Fruit fly (Drosophila melanogaster) whole organism, embryonic: ENCODE results near the gene CG33286.

ENCODE experiments used
- Ada2b ChIP-seq: fragments of 200-800 bp; sonication (Bioruptor generic); IDR thresholded peaks from 2 replicates; pipeline ENCODE4 v1.3.6; 2022; ENCODE audit warnings: missing biosample characterization, missing genetic modification characterization
- Atf-2 ChIP-seq: fragments of 200-800 bp; sonication (Bioruptor generic); optimal IDR thresholded peaks from 2 replicates; lab custom pipeline; 2016; ENCODE audit warnings: missing biosample characterization, missing genetic modification characterization
- Atf3 ChIP-seq: fragments of 200-800 bp; sonication (Bioruptor generic); optimal IDR thresholded peaks from 3 replicates; lab custom pipeline; 2016; ENCODE audit warnings: missing biosample characterization, missing genetic modification characterization
- CG10979 ChIP-seq: fragments of 200-800 bp; sonication (Bioruptor generic); optimal IDR thresholded peaks from 2 replicates; lab custom pipeline; 2018; ENCODE audit warnings: missing biosample characterization, mild to moderate bottlenecking, missing genetic modification characterization, moderate library complexity
- CG11247 ChIP-seq: fragments of 200-800 bp; sonication (Bioruptor generic); IDR thresholded peaks from 2 replicates; pipeline ENCODE4 v1.3.6; 2022; ENCODE audit warnings: missing biosample characterization, missing genetic modification characterization
- CG11504 ChIP-seq: fragments of 200-800 bp; sonication (Bioruptor generic); optimal IDR thresholded peaks from 3 replicates; lab custom pipeline; 2019; ENCODE audit warnings: missing biosample characterization, mild to moderate bottlenecking, missing genetic modification characterization, moderate library complexity
- CG14014 ChIP-seq: fragments of 200-800 bp; sonication (Bioruptor generic); IDR thresholded peaks from 2 replicates; pipeline ENCODE4 v1.3.6; 2022; ENCODE audit warnings: missing biosample characterization, missing genetic modification characterization
- CG1602 ChIP-seq: fragments of 200-800 bp; sonication (Bioruptor generic); optimal IDR thresholded peaks from 3 replicates; lab custom pipeline; 2016; ENCODE audit warnings: missing biosample characterization, missing genetic modification characterization
- CG18476 ChIP-seq: fragments of 200-800 bp; sonication (Bioruptor generic); optimal IDR thresholded peaks from 2 replicates; lab custom pipeline; 2016; ENCODE audit warnings: missing biosample characterization, mild to moderate bottlenecking, missing genetic modification characterization
- CG2120 ChIP-seq: fragments of 200-800 bp; sonication (Bioruptor generic); optimal IDR thresholded peaks from 3 replicates; lab custom pipeline; 2016; ENCODE audit warnings: missing biosample characterization, missing genetic modification characterization
- CG2678 ChIP-seq: fragments of 200-800 bp; sonication (Bioruptor generic); optimal IDR thresholded peaks from 3 replicates; lab custom pipeline; 2019; ENCODE audit warnings: missing biosample characterization, mild to moderate bottlenecking, missing genetic modification characterization, moderate library complexity
- CG2712 ChIP-seq: fragments of 200-800 bp; optimal IDR thresholded peaks from 3 replicates; lab custom pipeline; 2019; ENCODE audit warnings: missing biosample characterization, mild to moderate bottlenecking, missing genetic modification characterization, moderate library complexity
- CG31224 ChIP-seq: fragments of 200-800 bp; sonication (Bioruptor generic); IDR thresholded peaks from 2 replicates; pipeline ENCODE4 v1.3.6; 2022; ENCODE audit warnings: missing biosample characterization, missing genetic modification characterization
- CG32532 ChIP-seq: fragments of 200-800 bp; sonication (Bioruptor generic); IDR thresholded peaks from 2 replicates; pipeline ENCODE4 v1.3.6; 2022; ENCODE audit warnings: missing biosample characterization, missing genetic modification characterization
- CG32767 ChIP-seq: fragments of 200-800 bp; sonication (Bioruptor generic); IDR thresholded peaks from 2 replicates; pipeline ENCODE4 v1.3.6; 2022; ENCODE audit warnings: missing biosample characterization, missing genetic modification characterization
- CG4282 ChIP-seq: fragments of 200-800 bp; sonication (Bioruptor generic); optimal IDR thresholded peaks from 2 replicates; lab custom pipeline; 2016; ENCODE audit warnings: missing biosample characterization, missing genetic modification characterization
- CG43689 ChIP-seq: fragments of 200-800 bp; sonication (Bioruptor generic); IDR thresholded peaks from 2 replicates; pipeline ENCODE4 v1.3.6; 2022; ENCODE audit warnings: missing biosample characterization, missing genetic modification characterization
- CG6272 ChIP-seq: fragments of 200-800 bp; sonication (Bioruptor generic); IDR thresholded peaks from 2 replicates; pipeline ENCODE4 v1.3.6; 2022; ENCODE audit warnings: missing biosample characterization, missing genetic modification characterization
- CG7271 ChIP-seq: fragments of 200-800 bp; sonication (Bioruptor generic); optimal IDR thresholded peaks from 2 replicates; lab custom pipeline; 2018; ENCODE audit warnings: missing biosample characterization, mild to moderate bottlenecking, missing genetic modification characterization, moderate library complexity
- CG7928 ChIP-seq: fragments of 200-800 bp; sonication (Bioruptor generic); optimal IDR thresholded peaks from 2 replicates; lab custom pipeline; 2017; ENCODE audit warnings: missing biosample characterization, mild to moderate bottlenecking, missing genetic modification characterization
- CG8478 ChIP-seq: fragments of >200 bp; optimal IDR thresholded peaks from 2 replicates; lab custom pipeline; 2018
- Deaf1 ChIP-seq: fragments of 200-800 bp; optimal IDR thresholded peaks from 3 replicates; lab custom pipeline; 2019; ENCODE audit warnings: missing biosample characterization, mild to moderate bottlenecking, missing genetic modification characterization, moderate library complexity
- Dek ChIP-seq: fragments of 200-800 bp; sonication (Bioruptor generic); optimal IDR thresholded peaks from 3 replicates; lab custom pipeline; 2019; ENCODE audit warnings: missing biosample characterization, mild to moderate bottlenecking, missing genetic modification characterization, moderate library complexity
- Fer2 ChIP-seq: fragments of 200-800 bp; sonication (Bioruptor generic); optimal IDR thresholded peaks from 2 replicates; lab custom pipeline; 2018; ENCODE audit warnings: missing biosample characterization, mild to moderate bottlenecking, missing genetic modification characterization, moderate library complexity
- HLH3B ChIP-seq: fragments of 200-800 bp; sonication (Bioruptor generic); IDR thresholded peaks from 2 replicates; pipeline ENCODE4 v1.3.6; 2022; ENCODE audit warnings: missing biosample characterization, missing genetic modification characterization
- HLH54F ChIP-seq: fragments of 200-800 bp; sonication (Bioruptor generic); optimal IDR thresholded peaks from 3 replicates; lab custom pipeline; 2016; ENCODE audit warnings: missing biosample characterization, missing genetic modification characterization
- Hsf ChIP-seq: fragments of 200-800 bp; sonication (Bioruptor generic); optimal IDR thresholded peaks from 3 replicates; lab custom pipeline; 2016; ENCODE audit warnings: missing biosample characterization, missing genetic modification characterization
- Lhr ChIP-seq: fragments of 200-800 bp; sonication (Bioruptor generic); optimal IDR thresholded peaks from 3 replicates; lab custom pipeline; 2017; ENCODE audit warnings: mild to moderate bottlenecking, missing biosample characterization, missing genetic modification reagents, missing genetic modification characterization
- NfI ChIP-seq: fragments of 200-800 bp; sonication (Bioruptor generic); optimal IDR thresholded peaks from 3 replicates; lab custom pipeline; 2018; ENCODE audit warnings: missing biosample characterization, mild to moderate bottlenecking, missing genetic modification characterization, moderate library complexity
- Oli ChIP-seq: fragments of 200-800 bp; sonication (Bioruptor generic); optimal IDR thresholded peaks from 2 replicates; lab custom pipeline; 2018; ENCODE audit warnings: missing biosample characterization, mild to moderate bottlenecking, missing genetic modification characterization, moderate library complexity
- Sox100B ChIP-seq: fragments of 200-800 bp; sonication (Bioruptor generic); optimal IDR thresholded peaks from 3 replicates; lab custom pipeline; 2018; ENCODE audit warnings: missing biosample characterization, mild to moderate bottlenecking, missing genetic modification characterization
- Spps ChIP-seq: fragments of 200-800 bp; sonication (Bioruptor generic); optimal IDR thresholded peaks from 2 replicates; lab custom pipeline; 2018; ENCODE audit warnings: missing biosample characterization, mild to moderate bottlenecking, missing genetic modification characterization
- Ssrp ChIP-seq: fragments of 200-800 bp; sonication (Bioruptor generic); optimal IDR thresholded peaks from 2 replicates; lab custom pipeline; 2018; ENCODE audit warnings: missing biosample characterization, mild to moderate bottlenecking, missing genetic modification characterization, moderate library complexity
- bsh ChIP-seq, 2 experiments: fragments of 200-800 bp; sonication (Bioruptor generic); optimal IDR thresholded peaks; 2 replicates each; lab custom pipeline; 2017 to 2018; ENCODE audit warnings: mild to moderate bottlenecking in 2 of 2, missing biosample characterization in 2 of 2, missing genetic modification characterization in 2 of 2, moderate library complexity in 1 of 2
- emc ChIP-seq: fragments of 200-800 bp; sonication (Bioruptor generic); optimal IDR thresholded peaks from 2 replicates; lab custom pipeline; 2016; ENCODE audit warnings: missing biosample characterization, missing genetic modification characterization
- ems ChIP-seq: fragments of 200-800 bp; sonication (Bioruptor generic); optimal IDR thresholded peaks from 3 replicates; lab custom pipeline; 2016; ENCODE audit warnings: missing biosample characterization, missing genetic modification characterization
- eve ChIP-seq, 2 experiments: fragments of >200 bp; optimal IDR thresholded peaks; 2 replicates each; lab custom pipeline; 2017; ENCODE audit warnings: missing biosample characterization in 2 of 2, missing genetic modification characterization in 2 of 2
- fd96Cb ChIP-seq: fragments of 200-800 bp; sonication (Bioruptor generic); optimal IDR thresholded peaks from 2 replicates; lab custom pipeline; 2018; ENCODE audit warnings: missing biosample characterization, mild to moderate bottlenecking, missing genetic modification characterization, moderate library complexity
- gem ChIP-seq: fragments of 200-800 bp; sonication (Bioruptor generic); optimal IDR thresholded peaks from 2 replicates; lab custom pipeline; 2019; ENCODE audit warnings: missing biosample characterization, mild to moderate bottlenecking, missing genetic modification characterization, moderate library complexity
- grau ChIP-seq: fragments of 200-800 bp; optimal IDR thresholded peaks from 3 replicates; lab custom pipeline; 2019; ENCODE audit warnings: missing biosample characterization, mild to moderate bottlenecking, missing genetic modification characterization, moderate library complexity
- jigr1 ChIP-seq: fragments of 200-800 bp; sonication (Bioruptor generic); IDR thresholded peaks from 3 replicates; pipeline ENCODE4 v1.3.6; 2022; ENCODE audit warnings: missing biosample characterization, missing genetic modification characterization
- klu ChIP-seq: fragments of 200-800 bp; sonication (Bioruptor generic); IDR thresholded peaks from 2 replicates; pipeline ENCODE4 v1.3.6; 2022; ENCODE audit warnings: missing biosample characterization, missing genetic modification characterization
- mirr ChIP-seq: fragments of 200-800 bp; sonication (Bioruptor generic); optimal IDR thresholded peaks from 3 replicates; lab custom pipeline; 2018; ENCODE audit warnings: missing biosample characterization, mild to moderate bottlenecking, missing genetic modification characterization
- nerfin-1 ChIP-seq: fragments of 200-800 bp; sonication (Bioruptor generic); optimal IDR thresholded peaks from 3 replicates; lab custom pipeline; 2019; ENCODE audit warnings: missing biosample characterization, mild to moderate bottlenecking, missing genetic modification characterization, moderate library complexity
- pita ChIP-seq: fragments of 200-800 bp; sonication (Bioruptor generic); optimal IDR thresholded peaks from 2 replicates; lab custom pipeline; 2017; ENCODE audit warnings: missing biosample characterization, mild to moderate bottlenecking, missing genetic modification characterization
- ranshi ChIP-seq: fragments of 200-800 bp; sonication (Bioruptor generic); IDR thresholded peaks from 2 replicates; pipeline ENCODE4 v1.3.6; 2022; ENCODE audit warnings: missing biosample characterization, missing genetic modification characterization
- sens ChIP-seq: fragments of 200-800 bp; sonication (Bioruptor generic); peaks from one replicate; lab custom pipeline; 2016; ENCODE audit warnings: missing biosample characterization, missing genetic modification characterization
- seq ChIP-seq: fragments of 200-800 bp; sonication (Bioruptor generic); IDR thresholded peaks from 2 replicates; pipeline ENCODE4 v1.3.6; 2022; ENCODE audit warnings: missing biosample characterization, missing genetic modification characterization
- sisA ChIP-seq: fragments of 200-800 bp; sonication (Bioruptor generic); IDR thresholded peaks from 2 replicates; pipeline ENCODE4 v1.3.6; 2022; ENCODE audit warnings: missing biosample characterization, missing genetic modification characterization
- tgo ChIP-seq: fragments of 200-800 bp; sonication (Bioruptor generic); IDR thresholded peaks from 3 replicates; pipeline ENCODE4 v1.3.6; 2022; ENCODE audit warnings: missing biosample characterization, missing genetic modification characterization
- tio ChIP-seq: fragments of 200-800 bp; sonication (Bioruptor generic); optimal IDR thresholded peaks from 2 replicates; lab custom pipeline; 2017; ENCODE audit warnings: missing biosample characterization, missing genetic modification characterization, inconsistent platforms
- tx ChIP-seq: fragments of 200-800 bp; sonication (Bioruptor generic); optimal IDR thresholded peaks from 2 replicates; lab custom pipeline; 2016; ENCODE audit warnings: missing biosample characterization, missing genetic modification characterization
- unc-4 ChIP-seq: fragments of 200-800 bp; sonication (Bioruptor generic); IDR thresholded peaks from 2 replicates; pipeline ENCODE4 v1.3.6; 2022; ENCODE audit warnings: missing biosample characterization, missing genetic modification characterization; ENCODE audit not compliant: partially characterized antibody

The CG33286 gene

dm6 chr3L:20921859-20922258, 52.6 kb downstream of the CG33286 start (continued):
- no peak for TF ChIP-seq ranshi (GFP tag; lab: Robert Waterston, UW)
- TF ChIP-seq pita: no peak
- no peak for TF ChIP-seq unc-4 (GFP tag; lab: Robert Waterston, UW)
- TF ChIP-seq Spps: no peak
- TF ChIP-seq CG14014 (GFP tag; lab: Robert Waterston, UW): no peak
- TF ChIP-seq Fer2 (tag; lab: Kevin White, UChicago): no peak
- TF ChIP-seq CG2678 (tag; lab: Kevin White, UChicago): peak; percentile 54
- no peak for TF ChIP-seq Atf-2 (GFP tag; lab: Kevin White, UChicago)
- TF ChIP-seq Sox100B (GFP tag; lab: Kevin White, UChicago): no peak
- peak; percentile 86 for TF ChIP-seq sens (GFP tag; lab: Kevin White, UChicago)
- TF ChIP-seq gem (tag; lab: Kevin White, UChicago): peak; percentile 54
- TF ChIP-seq ems: no peak
- no peak for TF ChIP-seq HLH3B (GFP tag; lab: Robert Waterston, UW)
- TF ChIP-seq Deaf1 (tag; lab: Kevin White, UChicago): no peak
- TF ChIP-seq nerfin-1 (tag; lab: Kevin White, UChicago): no peak
- TF ChIP-seq CG7928: no peak
- TF ChIP-seq sisA (GFP tag; lab: Robert Waterston, UW): no peak
- TF ChIP-seq Oli: peak; percentile 38
- peak; percentile 27 for TF ChIP-seq Ssrp
- TF ChIP-seq CG6272: no peak
- no peak for TF ChIP-seq Lhr (GFP tag; lab: Kevin White, UChicago)
- TF ChIP-seq HLH54F (GFP tag; lab: Kevin White, UChicago): no peak
- TF ChIP-seq CG8478 (lab: Kevin White, UChicago): no peak
- TF ChIP-seq CG1602 (GFP tag; lab: Kevin White, UChicago): peak; percentile 5
- no peak for TF ChIP-seq jigr1 (GFP tag; lab: Robert Waterston, UW)
- peak; percentile 49 for TF ChIP-seq CG2120 (GFP tag; lab: Kevin White, UChicago)
- TF ChIP-seq CG32532: no peak
- no peak for TF ChIP-seq klu
- peak; percentile 35 for TF ChIP-seq CG2712 (tag; lab: Kevin White, UChicago)
- TF ChIP-seq Dek: no peak
- TF ChIP-seq Atf3 (GFP tag; lab: Kevin White, UChicago): no peak
- no peak for TF ChIP-seq Ada2b
- TF ChIP-seq CG4282: no peak
- TF ChIP-seq CG11247 (GFP tag; lab: Robert Waterston, UW): no peak
- TF ChIP-seq CG10979: peak; percentile 39
- TF ChIP-seq emc (GFP tag; lab: Kevin White, UChicago): no peak
- TF ChIP-seq tgo: no peak
- TF ChIP-seq mirr (GFP tag; lab: Kevin White, UChicago): no peak
- no peak for TF ChIP-seq CG7271 (tag; lab: Kevin White, UChicago)
- peak in 1 of 2 experiments; percentile 14 for TF ChIP-seq bsh (GFP tag; optimal IDR thresholded peaks at IDR 0.05; lab: Kevin White, UChicago)
- TF ChIP-seq tio: no peak
- TF ChIP-seq Hsf (GFP tag; lab: Kevin White, UChicago): peak; percentile 14
- TF ChIP-seq eve (GFP tag; optimal IDR thresholded peaks at IDR 0.05; lab: Kevin White, UChicago): peak in 1 of 2 experiments; percentile 48
- TF ChIP-seq fd96Cb (tag; lab: Kevin White, UChicago): peak; percentile 25
- TF ChIP-seq CG32767 (GFP tag; lab: Robert Waterston, UW): no peak
- peak; percentile 22 for TF ChIP-seq CG11504 (tag; lab: Kevin White, UChicago)
- no peak for TF ChIP-seq seq (GFP tag; lab: Robert Waterston, UW)
- TF ChIP-seq grau: peak; percentile 90
- TF ChIP-seq NfI (GFP tag; lab: Kevin White, UChicago): peak; percentile 19
- TF ChIP-seq tx (GFP tag; lab: Kevin White, UChicago): no peak
- no peak for TF ChIP-seq CG18476 (GFP tag; lab: Kevin White, UChicago)
- no peak for TF ChIP-seq CG31224 (GFP tag; lab: Robert Waterston, UW)
- TF ChIP-seq CG43689 (GFP tag; lab: Robert Waterston, UW): no peak
